Worm (Caenorhabditis elegans): ENCODE data around the gene fbxc-54.

fbxc-54 gene

ce11 chrII:66322-66721, 34.8 kb downstream of the fbxc-54 start:
- peak; percentile 13 for TF ChIP-seq unc-42 (tag; optimal IDR thresholded peaks at IDR 0.05)
- no peak for TF ChIP-seq ceh-24 (tag; optimal IDR thresholded peaks at IDR 0.05)
- no peak for TF ChIP-seq gmeb-2 (tag; optimal IDR thresholded peaks at IDR 0.05)
- peak; percentile 84 for TF ChIP-seq tbx-2 (tag; optimal IDR thresholded peaks at IDR 0.05)
- TF ChIP-seq madf-2 (tag; optimal IDR thresholded peaks at IDR 0.05), result peak; percentile 46
- no peak for TF ChIP-seq fax-1 (tag; optimal IDR thresholded peaks at IDR 0.05)
- no peak for TF ChIP-seq pat-9 (tag; optimal IDR thresholded peaks at IDR 0.05)
- no peak for TF ChIP-seq ceh-45 (GFP tag; IDR thresholded peaks at IDR 0.05)
- TF ChIP-seq hlh-6 (tag; optimal IDR thresholded peaks at IDR 0.05), result no peak
- TF ChIP-seq elt-4 (tag; optimal IDR thresholded peaks at IDR 0.05), result no peak
- no peak for TF ChIP-seq pag-3 (tag; optimal IDR thresholded peaks at IDR 0.05; ENCODE audit: borderline replicate concordance)
- TF ChIP-seq ref-2 (tag; optimal IDR thresholded peaks at IDR 0.05), result peak; percentile 92
- TF ChIP-seq npax-4 (tag; optimal IDR thresholded peaks at IDR 0.05), result no peak
- no peak for TF ChIP-seq ceh-48 (tag; optimal IDR thresholded peaks at IDR 0.05)
- peak; percentile 28 for TF ChIP-seq mec-3 (tag; optimal IDR thresholded peaks at IDR 0.05; ENCODE audit: borderline replicate concordance)
- peak; percentile 1 for TF ChIP-seq pha-2 (tag; optimal IDR thresholded peaks at IDR 0.05)
- peak; percentile 3 for TF ChIP-seq pqm-1 (tag; optimal IDR thresholded peaks at IDR 0.05)
- TF ChIP-seq hlh-8 (tag; optimal IDR thresholded peaks at IDR 0.05), result peak; percentile 76
- peak; percentile 39 for TF ChIP-seq elt-2 (tag; optimal IDR thresholded peaks at IDR 0.05)
- TF ChIP-seq ceh-22 (tag; optimal IDR thresholded peaks at IDR 0.05), result no peak
- TF ChIP-seq ets-4 (tag; optimal IDR thresholded peaks at IDR 0.05), result peak; percentile 75
- peak; percentile 34 for TF ChIP-seq ceh-18 (tag; optimal IDR thresholded peaks at IDR 0.05)
- TF ChIP-seq sdc-2 (tag; optimal IDR thresholded peaks at IDR 0.05), result peak; percentile 38
- TF ChIP-seq ceh-30 (tag; optimal IDR thresholded peaks at IDR 0.05), result peak; percentile 63
- peak; percentile 48 for TF ChIP-seq nfya-1 (tag; optimal IDR thresholded peaks at IDR 0.05)
- TF ChIP-seq ceh-9 (tag; optimal IDR thresholded peaks at IDR 0.05), result no peak
- no peak for TF ChIP-seq ceh-14 (tag; optimal IDR thresholded peaks at IDR 0.05)
- TF ChIP-seq syd-9 (tag; optimal IDR thresholded peaks at IDR 0.05), result peak; percentile 17
- TF ChIP-seq fkh-10 (GFP tag; optimal IDR thresholded peaks at IDR 0.05), result no peak
- TF ChIP-seq Y22D7AL.16 (tag; optimal IDR thresholded peaks at IDR 0.05), result no peak
- no peak for TF ChIP-seq ahr-1 (tag; optimal IDR thresholded peaks at IDR 0.05)
- no peak for TF ChIP-seq hlh-15 (tag; optimal IDR thresholded peaks at IDR 0.05)
- TF ChIP-seq F13H6.1 (tag; optimal IDR thresholded peaks at IDR 0.05), result no peak
- no peak for TF ChIP-seq T23F11.4 (GFP tag; optimal IDR thresholded peaks at IDR 0.05)
- TF ChIP-seq eyg-1 (tag; optimal IDR thresholded peaks at IDR 0.05), result peak; percentile 84
- TF ChIP-seq fkh-6 (tag; optimal IDR thresholded peaks at IDR 0.05), result no peak
- no peak for TF ChIP-seq ceh-19 (GFP tag; optimal IDR thresholded peaks at IDR 0.05)
- TF ChIP-seq C38D4.7 (GFP tag; optimal IDR thresholded peaks at IDR 0.05), result no peak
- no peak for TF ChIP-seq unc-86 (tag; optimal IDR thresholded peaks at IDR 0.05)
- TF ChIP-seq ceh-34 (tag; optimal IDR thresholded peaks at IDR 0.05), result peak; percentile 63
- TF ChIP-seq sox-2 (GFP tag; IDR thresholded peaks at IDR 0.05), result peak; percentile 67
- TF ChIP-seq pha-4 (tag; optimal IDR thresholded peaks at IDR 0.05), result no peak
- no peak for TF ChIP-seq che-1 (tag; optimal IDR thresholded peaks at IDR 0.05)
- TF ChIP-seq ztf-16 (tag; optimal IDR thresholded peaks at IDR 0.05), result no peak
- TF ChIP-seq ceh-2 (tag; optimal IDR thresholded peaks at IDR 0.05), result peak; percentile 64
- TF ChIP-seq nhr-11 (tag; optimal IDR thresholded peaks at IDR 0.05), result no peak
- TF ChIP-seq tbx-7 (tag; optimal IDR thresholded peaks at IDR 0.05), result peak; percentile 38
- no peak for TF ChIP-seq lim-6 (tag; optimal IDR thresholded peaks at IDR 0.05)
- no peak for TF ChIP-seq nhr-232 (tag; optimal IDR thresholded peaks at IDR 0.05)
- TF ChIP-seq unc-3 (GFP tag; conservative IDR thresholded peaks at IDR 0.05), result no peak
- no peak for TF ChIP-seq unc-3 (tag; optimal IDR thresholded peaks at IDR 0.05)
- no peak for TF ChIP-seq zip-5 (tag; optimal IDR thresholded peaks at IDR 0.05)
- peak; percentile 84 for TF ChIP-seq hlh-30 (tag; optimal IDR thresholded peaks at IDR 0.05; ENCODE audit: insufficient read depth)
- TF ChIP-seq K02D7.2 (tag; optimal IDR thresholded peaks at IDR 0.05), result no peak
- TF ChIP-seq C08G9.2 (tag; optimal IDR thresholded peaks at IDR 0.05), result no peak

Data from whole organism, late embryonic.